Worm (Caenorhabditis elegans) whole organism, young adult: ENCODE measurements around the gene str-143.

Experiments
- B0336.3 ChIP-seq: fragments of 200-800 bp; sonication (Bioruptor generic); IDR thresholded peaks from 2 replicates; pipeline ENCODE4 v1.3.6; 2022; ENCODE audit warnings: missing genetic modification characterization, missing compliant biosample characterization
- D2030.7 ChIP-seq: fragments of 200-800 bp; sonication (Bioruptor generic); IDR thresholded peaks from 2 replicates; pipeline ENCODE4 v1.3.6; 2022; ENCODE audit warnings: missing genetic modification reagents, missing genetic modification characterization, missing compliant biosample characterization
- F52B5.7 ChIP-seq: sonication (generic microtip); optimal IDR thresholded peaks from 2 replicates; lab custom pipeline; 2016; ENCODE audit warnings: mild to moderate bottlenecking, missing genetic modification characterization, missing compliant biosample characterization
- F57A8.1 ChIP-seq: fragments of 200-800 bp; sonication (Bioruptor generic); optimal IDR thresholded peaks from 2 replicates; lab custom pipeline; 2018; ENCODE audit warnings: mild to moderate bottlenecking, missing genetic modification characterization, moderate library complexity, missing compliant biosample characterization
- T07F8.4 ChIP-seq: sonication (generic microtip); optimal IDR thresholded peaks from 2 replicates; lab custom pipeline; 2016; ENCODE audit warnings: mild to moderate bottlenecking, missing genetic modification characterization, moderate library complexity, missing compliant biosample characterization
- T26A5.8 ChIP-seq: sonication (generic microtip); optimal IDR thresholded peaks from 2 replicates; lab custom pipeline; 2016; ENCODE audit warnings: missing genetic modification characterization, missing compliant biosample characterization
- Y53G8AR.9 ChIP-seq: fragments of 200-800 bp; sonication (Bioruptor generic); conservative IDR thresholded peaks from 2 replicates; pipeline ENCODE4 v1.3.6; 2022; ENCODE audit warnings: missing genetic modification reagents, missing genetic modification characterization, missing compliant biosample characterization
- Y56A3A.18 ChIP-seq: fragments of 200-800 bp; sonication (Bioruptor generic); IDR thresholded peaks from 2 replicates; pipeline ENCODE4 v1.3.6; 2022; ENCODE audit warnings: missing genetic modification reagents, missing genetic modification characterization, missing compliant biosample characterization
- Y79H2A.3 ChIP-seq: fragments of 200-800 bp; sonication (Bioruptor generic); conservative IDR thresholded peaks from 2 replicates; pipeline ENCODE4 v1.3.6; 2022; ENCODE audit warnings: missing genetic modification reagents, missing genetic modification characterization, missing compliant biosample characterization
- ama-1 ChIP-seq, 3 experiments: fragments of 150-350 bp in 1 of 3; sonication (generic microtip) in 2 of 3; optimal IDR thresholded peaks; 2 replicates each; lab custom pipeline; 2014 to 2018; ENCODE audit warnings: missing biosample characterization in 2 of 3, missing genetic modification characterization in 2 of 3, missing genetic modification reagents in 2 of 3
- aptf-2 ChIP-seq: fragments of 200-800 bp; sonication (Bioruptor generic); conservative IDR thresholded peaks from 2 replicates; pipeline ENCODE4 v1.3.6; 2022; ENCODE audit warnings: missing genetic modification reagents, missing genetic modification characterization, missing compliant biosample characterization
- attf-5 ChIP-seq: fragments of 200-800 bp; sonication (Bioruptor generic); optimal IDR thresholded peaks from 2 replicates; lab custom pipeline; 2018; ENCODE audit warnings: mild to moderate bottlenecking, missing genetic modification characterization, missing compliant biosample characterization
- ceh-27 ChIP-seq: fragments of 200-800 bp; sonication (Bioruptor generic); optimal IDR thresholded peaks from 2 replicates; lab custom pipeline; 2018; ENCODE audit warnings: mild to moderate bottlenecking, missing genetic modification characterization, moderate library complexity, missing compliant biosample characterization
- chd-7 ChIP-seq: sonication (generic microtip); optimal IDR thresholded peaks from 2 replicates; lab custom pipeline; 2016; ENCODE audit warnings: mild to moderate bottlenecking, missing genetic modification characterization, moderate library complexity, missing compliant biosample characterization
- dpl-1 ChIP-seq: fragments of 150-350 bp; optimal IDR thresholded peaks from 2 replicates; lab custom pipeline; 2014; ENCODE audit warnings: missing biosample characterization, missing genetic modification reagents, missing genetic modification characterization
- efl-1 ChIP-seq: fragments of 150-350 bp; optimal IDR thresholded peaks from 2 replicates; lab custom pipeline; 2014; ENCODE audit warnings: missing biosample characterization, missing genetic modification reagents, missing genetic modification characterization
- egl-18 ChIP-seq: fragments of 200-800 bp; sonication (Bioruptor generic); IDR thresholded peaks from 2 replicates; pipeline ENCODE4 v1.3.6; 2022; ENCODE audit warnings: missing genetic modification reagents, missing genetic modification characterization, missing compliant biosample characterization
- egl-44 ChIP-seq: fragments of 200-800 bp; sonication (Bioruptor generic); IDR thresholded peaks from 2 replicates; pipeline ENCODE4 v1.3.6; 2022; ENCODE audit warnings: missing genetic modification reagents, missing genetic modification characterization, missing compliant biosample characterization
- egrh-3 ChIP-seq: fragments of 200-800 bp; sonication (Bioruptor generic); IDR thresholded peaks from 2 replicates; pipeline ENCODE4 v1.3.6; 2022; ENCODE audit warnings: missing genetic modification reagents, missing genetic modification characterization, missing compliant biosample characterization
- ets-4 ChIP-seq: fragments of 200-800 bp; sonication (Bioruptor generic); optimal IDR thresholded peaks from 2 replicates; lab custom pipeline; 2018; ENCODE audit warnings: mild to moderate bottlenecking, missing genetic modification characterization, missing compliant biosample characterization
- hmg-1.2 ChIP-seq: fragments of 200-800 bp; sonication (Bioruptor generic); IDR thresholded peaks from 2 replicates; pipeline ENCODE4 v1.3.6; 2022; ENCODE audit warnings: missing genetic modification reagents, missing genetic modification characterization, missing compliant biosample characterization
- hrde-1 ChIP-seq: sonication (generic microtip); optimal IDR thresholded peaks from 2 replicates; lab custom pipeline; 2016; ENCODE audit warnings: missing genetic modification characterization, mild to moderate bottlenecking, missing compliant biosample characterization, moderate library complexity, missing genotype, missing genetic modification reagents, borderline replicate concordance
- lag-1 ChIP-seq: fragments of 200-800 bp; sonication (Bioruptor generic); IDR thresholded peaks from 2 replicates; pipeline ENCODE4 v1.3.6; 2022; ENCODE audit warnings: missing genetic modification reagents, missing genetic modification characterization, missing compliant biosample characterization
- lin-40 ChIP-seq: sonication (generic microtip); optimal IDR thresholded peaks from 2 replicates; lab custom pipeline; 2016; ENCODE audit warnings: missing genetic modification characterization, mild to moderate bottlenecking, missing compliant biosample characterization, missing genotype, missing genetic modification reagents
- lir-1 ChIP-seq: fragments of 200-800 bp; sonication (Bioruptor generic); conservative IDR thresholded peaks from 2 replicates; pipeline ENCODE4 v1.3.6; 2022; ENCODE audit warnings: missing genetic modification reagents, missing genetic modification characterization, missing compliant biosample characterization
- lsl-1 ChIP-seq: fragments of 200-800 bp; sonication (Bioruptor generic); optimal IDR thresholded peaks from 2 replicates; lab custom pipeline; 2018; ENCODE audit warnings: mild to moderate bottlenecking, missing genetic modification characterization, moderate library complexity, missing compliant biosample characterization
- lsy-27 ChIP-seq: sonication (generic microtip); optimal IDR thresholded peaks from 2 replicates; lab custom pipeline; 2017; ENCODE audit warnings: missing genetic modification characterization, mild to moderate bottlenecking, missing compliant biosample characterization, antibody characterized with exemption, missing genotype, borderline replicate concordance; ENCODE audit not compliant: insufficient read depth
- mcd-1 ChIP-seq: fragments of 200-800 bp; sonication (Bioruptor generic); IDR thresholded peaks from 2 replicates; pipeline ENCODE4 v1.3.6; 2022; ENCODE audit warnings: missing genetic modification reagents, missing genetic modification characterization, missing compliant biosample characterization
- mel-28 ChIP-seq: sonication (generic microtip); optimal IDR thresholded peaks from 2 replicates; lab custom pipeline; 2016; ENCODE audit warnings: borderline replicate concordance, mild to moderate bottlenecking, missing genetic modification characterization, missing compliant biosample characterization
- mes-4 ChIP-seq: sonication (generic microtip); optimal IDR thresholded peaks from 2 replicates; lab custom pipeline; 2016; ENCODE audit warnings: missing genotype, missing genetic modification characterization, missing compliant biosample characterization
- nfya-1 ChIP-seq: sonication (generic microtip); optimal IDR thresholded peaks from 2 replicates; lab custom pipeline; 2017; ENCODE audit warnings: antibody characterized with exemption, missing compliant biosample characterization, missing genetic modification characterization, borderline replicate concordance; ENCODE audit not compliant: insufficient read depth
- nfyb-1 ChIP-seq: fragments of 200-800 bp; sonication (Bioruptor generic); IDR thresholded peaks from 2 replicates; pipeline ENCODE4 v1.3.6; 2022; ENCODE audit warnings: missing genetic modification reagents, missing genetic modification characterization, missing compliant biosample characterization
- nhr-120 ChIP-seq: fragments of 200-800 bp; sonication (Bioruptor generic); IDR thresholded peaks from 2 replicates; pipeline ENCODE4 v1.3.6; 2022; ENCODE audit warnings: missing genetic modification characterization, missing compliant biosample characterization
- rec-8 ChIP-seq, 2 experiments: sonication (generic microtip); optimal IDR thresholded peaks; 2 replicates each; lab custom pipeline; 2016; ENCODE audit warnings: mild to moderate bottlenecking in 2 of 2, missing genetic modification characterization in 2 of 2, missing genetic modification reagents in 2 of 2, missing genotype in 2 of 2, missing biosample characterization in 1 of 2, missing compliant biosample characterization in 1 of 2, moderate library complexity in 1 of 2
- repo-1 ChIP-seq: sonication (generic microtip); optimal IDR thresholded peaks from 2 replicates; lab custom pipeline; 2017; ENCODE audit warnings: mild to moderate bottlenecking, missing genetic modification characterization, missing compliant biosample characterization
- sdz-38 ChIP-seq: sonication (generic microtip); optimal IDR thresholded peaks from 2 replicates; lab custom pipeline; 2016; ENCODE audit warnings: missing genotype, missing genetic modification characterization, missing compliant biosample characterization
- sea-2 ChIP-seq: fragments of 200-800 bp; sonication (Bioruptor generic); IDR thresholded peaks from 2 replicates; pipeline ENCODE4 v1.3.6; 2022; ENCODE audit warnings: missing genetic modification characterization, missing compliant biosample characterization
- snpc-1.3 ChIP-seq: sonication (generic microtip); optimal IDR thresholded peaks from 2 replicates; lab custom pipeline; 2017; ENCODE audit warnings: missing genetic modification characterization, mild to moderate bottlenecking, missing compliant biosample characterization, antibody characterized with exemption, moderate library complexity, missing genotype, missing genetic modification reagents; ENCODE audit not compliant: insufficient read depth
- snpc-3.4 ChIP-seq: sonication (generic microtip); optimal IDR thresholded peaks from 2 replicates; lab custom pipeline; 2017; ENCODE audit warnings: missing genetic modification characterization, mild to moderate bottlenecking, missing compliant biosample characterization, antibody characterized with exemption, moderate library complexity, missing genotype, missing genetic modification reagents
- somi-1 ChIP-seq: fragments of 200-800 bp; sonication (Bioruptor generic); optimal IDR thresholded peaks from 2 replicates; lab custom pipeline; 2018; ENCODE audit warnings: mild to moderate bottlenecking, missing genetic modification characterization, missing compliant biosample characterization
- sptf-2 ChIP-seq: fragments of 200-800 bp; sonication (Bioruptor generic); optimal IDR thresholded peaks from 2 replicates; lab custom pipeline; 2018; ENCODE audit warnings: mild to moderate bottlenecking, missing genetic modification characterization, missing compliant biosample characterization
- tbx-9 ChIP-seq: sonication (generic microtip); optimal IDR thresholded peaks from 2 replicates; lab custom pipeline; 2016; ENCODE audit warnings: borderline replicate concordance, missing genetic modification characterization, inconsistent platforms, missing compliant biosample characterization
- tlf-1 ChIP-seq: fragments of 200-800 bp; sonication (Bioruptor generic); optimal IDR thresholded peaks from 2 replicates; lab custom pipeline; 2018; ENCODE audit warnings: mild to moderate bottlenecking, missing genetic modification characterization, missing compliant biosample characterization
- unc-62 ChIP-seq: fragments of 150-350 bp; optimal IDR thresholded peaks from 2 replicates; lab custom pipeline; 2014; ENCODE audit warnings: missing biosample characterization, missing genetic modification reagents, missing genetic modification characterization
- xnd-1 ChIP-seq: sonication (generic microtip); optimal IDR thresholded peaks from 2 replicates; lab custom pipeline; 2016; ENCODE audit warnings: missing genotype, missing genetic modification reagents, missing genetic modification characterization, missing compliant biosample characterization
- ztf-18 ChIP-seq: sonication (generic microtip); optimal IDR thresholded peaks from 2 replicates; lab custom pipeline; 2016; ENCODE audit warnings: missing genotype, mild to moderate bottlenecking, missing genetic modification characterization, missing compliant biosample characterization
- ztf-25 ChIP-seq: fragments of 200-800 bp; sonication (Bioruptor generic); IDR thresholded peaks from 2 replicates; pipeline ENCODE4 v1.3.6; 2022; ENCODE audit warnings: missing genetic modification reagents, missing genetic modification characterization, missing compliant biosample characterization
- ztf-28 ChIP-seq: fragments of 200-800 bp; sonication (Bioruptor generic); IDR thresholded peaks from 2 replicates; pipeline ENCODE4 v1.3.6; 2022; ENCODE audit warnings: missing genetic modification reagents, missing genetic modification characterization, missing compliant biosample characterization

The str-143 gene

DNA sequence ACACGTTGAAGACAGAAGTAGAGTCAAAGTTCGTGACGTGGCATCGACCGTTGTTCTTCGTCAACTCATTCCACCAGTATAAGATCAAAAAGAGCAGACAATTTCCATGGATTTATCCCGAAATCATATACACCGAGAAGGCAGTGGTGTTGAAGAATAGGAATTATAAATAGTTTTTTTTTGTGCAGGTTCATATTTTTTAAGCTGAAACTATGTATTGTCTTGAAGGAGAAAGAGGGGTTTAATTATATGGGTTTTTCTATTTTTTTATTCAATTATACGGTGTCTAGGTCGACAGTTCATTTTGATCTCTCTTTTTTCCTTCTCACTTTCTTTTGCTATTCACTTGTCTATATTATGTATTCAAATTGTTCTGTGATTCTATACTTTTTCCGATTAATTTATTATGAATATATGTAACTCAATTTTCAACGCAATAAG is 30.4 kb downstream of the str-143 start (continued):
- no peak for TF ChIP-seq ets-4 (GFP tag; lab: Kevin White, UChicago)
- no peak for TF ChIP-seq lsy-27
- TF ChIP-seq snpc-3.4 (tag; lab: Kevin White, UChicago): no peak
- no peak for TF ChIP-seq mel-28 (tag; lab: Kevin White, UChicago)
- no peak for TF ChIP-seq F57A8.1 (GFP tag; lab: Kevin White, UChicago)
- no peak for TF ChIP-seq egl-44 (GFP tag; lab: Robert Waterston, UW)
- no peak for TF ChIP-seq rec-8 (tag; optimal IDR thresholded peaks at IDR 0.05; lab: Kevin White, UChicago)
- no peak for TF ChIP-seq attf-5 (GFP tag; lab: Kevin White, UChicago)
- TF ChIP-seq snpc-1.3 (tag; lab: Kevin White, UChicago): no peak
- TF ChIP-seq Y79H2A.3 (GFP tag; lab: Robert Waterston, UW): no peak
- TF ChIP-seq egl-18 (GFP tag; lab: Robert Waterston, UW): no peak
- TF ChIP-seq T07F8.4 (tag; lab: Kevin White, UChicago): no peak
- TF ChIP-seq mcd-1 (GFP tag; lab: Robert Waterston, UW): no peak; the same call in 1 of the 2 replicates
- no peak for TF ChIP-seq somi-1 (GFP tag; lab: Kevin White, UChicago)
- TF ChIP-seq mes-4 (tag; lab: Kevin White, UChicago): no peak
- TF ChIP-seq aptf-2 (GFP tag; lab: Robert Waterston, UW): no peak
- 0 out of 2 replicates have a peak, but pooled peaks have one; percentile 33 for TF ChIP-seq Y53G8AR.9
- no peak for TF ChIP-seq dpl-1 (GFP tag; lab: Kevin White, UChicago)
- TF ChIP-seq sptf-2 (GFP tag; lab: Kevin White, UChicago): no peak
- TF ChIP-seq ztf-25 (GFP tag; lab: Robert Waterston, UW): no peak
- TF ChIP-seq ama-1 (optimal IDR thresholded peaks at IDR 0.05; lab: Kevin White, UChicago): peak; percentile 14
- TF ChIP-seq ama-1 (GFP tag; optimal IDR thresholded peaks at IDR 0.05; lab: Kevin White, UChicago): no peak
- no peak for TF ChIP-seq repo-1 (tag; lab: Kevin White, UChicago)
- TF ChIP-seq hrde-1 (tag; lab: Kevin White, UChicago): no peak
- no peak for TF ChIP-seq D2030.7 (GFP tag; lab: Robert Waterston, UW)
- TF ChIP-seq nfya-1: no peak
- no peak for TF ChIP-seq tlf-1 (GFP tag; lab: Kevin White, UChicago)
- no peak for TF ChIP-seq lir-1 (GFP tag; lab: Robert Waterston, UW)
- no peak for TF ChIP-seq unc-62 (GFP tag; lab: Kevin White, UChicago)
- no peak for TF ChIP-seq xnd-1 (tag; lab: Kevin White, UChicago)
- TF ChIP-seq T26A5.8 (tag; lab: Kevin White, UChicago): no peak
- no peak for TF ChIP-seq lsl-1
- 0 out of 2 replicates have a peak, but pooled peaks have one; percentile 15 for TF ChIP-seq hmg-1.2 (GFP tag; lab: Robert Waterston, UW)
- 0 out of 2 replicates have a peak, but pooled peaks have one; percentile 48 for TF ChIP-seq nfyb-1 (GFP tag; lab: Robert Waterston, UW)
- TF ChIP-seq ztf-28 (GFP tag; lab: Robert Waterston, UW): no peak
- TF ChIP-seq B0336.3 (GFP tag; lab: Robert Waterston, UW): no peak
- TF ChIP-seq Y56A3A.18: no peak
- TF ChIP-seq sdz-38: no peak
- TF ChIP-seq ceh-27 (GFP tag; lab: Kevin White, UChicago): no peak
- no peak for TF ChIP-seq tbx-9
- peak; percentile 1 for TF ChIP-seq lin-40
- no peak for TF ChIP-seq egrh-3
- no peak for TF ChIP-seq efl-1 (GFP tag; lab: Kevin White, UChicago)
- TF ChIP-seq chd-7 (tag; lab: Kevin White, UChicago): no peak
- no peak for TF ChIP-seq F52B5.7 (tag; lab: Kevin White, UChicago)
- no peak for TF ChIP-seq ztf-18 (tag; lab: Kevin White, UChicago)
- no peak for TF ChIP-seq sea-2
- TF ChIP-seq nhr-120 (GFP tag; lab: Robert Waterston, UW): no peak
- TF ChIP-seq lag-1 (GFP tag; lab: Robert Waterston, UW): no peak
